Worm (Caenorhabditis elegans) whole organism, L4 larva: ENCODE data around the gene gmap-1.
A peak's percentile ranks its signal among the peaks of the same experiment; 100 is the strongest.

Source experiments
- R02D3.7 ChIP-seq: fragments of 150-350 bp; sonication (generic microtip); optimal IDR thresholded peaks from 3 replicates; lab custom pipeline; 2014; ENCODE audit warnings: missing biosample characterization, missing genetic modification characterization
- T20F7.1 ChIP-seq: fragments of 200-800 bp; sonication (Bioruptor generic); optimal IDR thresholded peaks from 2 replicates; lab custom pipeline; 2018; ENCODE audit warnings: mild to moderate bottlenecking, missing genetic modification characterization, missing compliant biosample characterization
- Y105C5A.15 ChIP-seq: fragments of 200-800 bp; sonication (Bioruptor generic); IDR thresholded peaks from 2 replicates; pipeline ENCODE4 v1.3.6; 2022; ENCODE audit warnings: missing genetic modification characterization, missing compliant biosample characterization
- ZK546.5 ChIP-seq, 2 experiments: sonication (generic microtip); optimal IDR thresholded peaks; 2 replicates each; lab custom pipeline; 2017; ENCODE audit warnings: missing biosample characterization in 2 of 2, missing genetic modification characterization in 2 of 2
- aha-1 ChIP-seq: fragments of 150-350 bp; peaks from one replicate; lab custom pipeline; 2014; ENCODE audit warnings: missing biosample characterization, missing genetic modification characterization
- ama-1 ChIP-seq: fragments of 150-350 bp; optimal IDR thresholded peaks from 2 replicates; lab custom pipeline; 2014; ENCODE audit warnings: inconsistent platforms, mixed read lengths
- arid-1 ChIP-seq: fragments of 200-800 bp; sonication (Bioruptor generic); conservative IDR thresholded peaks from 2 replicates; pipeline ENCODE4 v1.3.6; 2022; ENCODE audit warnings: missing genetic modification reagents, missing genetic modification characterization, missing compliant biosample characterization
- attf-4 ChIP-seq: sonication (generic microtip); optimal IDR thresholded peaks from 3 replicates; lab custom pipeline; 2017; ENCODE audit warnings: missing biosample characterization, missing genetic modification characterization
- ceh-28 ChIP-seq: fragments of 150-350 bp; optimal IDR thresholded peaks from 2 replicates; lab custom pipeline; 2014; ENCODE audit warnings: missing biosample characterization, missing genetic modification reagents, missing genetic modification characterization
- ceh-44 ChIP-seq: fragments of 200-800 bp; sonication (Bioruptor generic); IDR thresholded peaks from 2 replicates; pipeline ENCODE4 v1.3.6; 2022; ENCODE audit warnings: missing genetic modification reagents, missing genetic modification characterization, missing compliant biosample characterization
- daf-16 ChIP-seq, 3 experiments: sonication (generic microtip); optimal IDR thresholded peaks; 2 replicates each; lab custom pipeline; 2016 to 2017; ENCODE audit warnings: missing genetic modification characterization in 3 of 3, missing genetic modification reagents in 3 of 3, mild to moderate bottlenecking in 2 of 3, missing compliant biosample characterization in 2 of 3, missing biosample characterization in 1 of 3, moderate library complexity in 1 of 3
- dmd-8 ChIP-seq: fragments of 200-800 bp; sonication (Bioruptor generic); IDR thresholded peaks from 2 replicates; pipeline ENCODE4 v1.3.6; 2022; ENCODE audit warnings: missing genetic modification characterization, missing compliant biosample characterization
- dpl-1 ChIP-seq: fragments of 150-350 bp; optimal IDR thresholded peaks from 2 replicates; lab custom pipeline; 2014; ENCODE audit warnings: missing biosample characterization, missing genetic modification reagents, missing genetic modification characterization
- dve-1 ChIP-seq: sonication (generic microtip); optimal IDR thresholded peaks from 2 replicates; lab custom pipeline; 2017; ENCODE audit warnings: antibody characterized with exemption, mild to moderate bottlenecking, missing genetic modification characterization, missing compliant biosample characterization; ENCODE audit not compliant: insufficient read depth
- fos-1 ChIP-seq: fragments of 150-350 bp; optimal IDR thresholded peaks from 2 replicates; lab custom pipeline; 2014; ENCODE audit warnings: missing biosample characterization, missing genetic modification characterization
- hlh-11 ChIP-seq: fragments of 200-800 bp; sonication (Bioruptor generic); optimal IDR thresholded peaks from 2 replicates; lab custom pipeline; 2018; ENCODE audit warnings: mild to moderate bottlenecking, missing genetic modification characterization, missing compliant biosample characterization
- lin-15B ChIP-seq: fragments of 150-350 bp; sonication (generic microtip); optimal IDR thresholded peaks from 3 replicates; lab custom pipeline; 2014; ENCODE audit warnings: missing biosample characterization, missing genetic modification characterization
- lin-29 ChIP-seq: fragments of 200-800 bp; sonication (Bioruptor generic); IDR thresholded peaks from 2 replicates; pipeline ENCODE4 v1.3.6; 2022; ENCODE audit warnings: missing genetic modification reagents, missing genetic modification characterization, missing compliant biosample characterization
- lin-39 ChIP-seq: fragments of 150-350 bp; optimal IDR thresholded peaks from 2 replicates; lab custom pipeline; 2014; ENCODE audit warnings: missing biosample characterization, missing genetic modification reagents, missing genetic modification characterization
- madf-5 ChIP-seq, 2 experiments: fragments of 200-800 bp; sonication (Bioruptor generic); IDR thresholded peaks; 2 replicates each; pipeline ENCODE4 v1.3.6; 2022; ENCODE audit warnings: missing compliant biosample characterization in 2 of 2, missing genetic modification characterization in 2 of 2
- madf-9 ChIP-seq: fragments of 200-800 bp; sonication (Bioruptor generic); conservative IDR thresholded peaks from 2 replicates; pipeline ENCODE4 v1.3.6; 2022; ENCODE audit warnings: missing genetic modification reagents, missing genetic modification characterization, missing compliant biosample characterization
- nhr-10 ChIP-seq: fragments of 150-350 bp; optimal IDR thresholded peaks from 2 replicates; lab custom pipeline; 2014; ENCODE audit warnings: missing biosample characterization, missing genetic modification characterization
- nhr-102 ChIP-seq: sonication (generic microtip); optimal IDR thresholded peaks from 2 replicates; lab custom pipeline; 2016; ENCODE audit warnings: mild to moderate bottlenecking, missing genetic modification characterization, moderate library complexity, missing compliant biosample characterization
- nhr-11 ChIP-seq: fragments of 150-350 bp; optimal IDR thresholded peaks from 2 replicates; lab custom pipeline; 2014; ENCODE audit warnings: missing biosample characterization, missing genetic modification characterization
- nhr-237 ChIP-seq: sonication (generic microtip); optimal IDR thresholded peaks from 2 replicates; lab custom pipeline; 2017; ENCODE audit warnings: missing biosample characterization, missing genetic modification characterization
- nhr-25 ChIP-seq: sonication (generic microtip); optimal IDR thresholded peaks from 2 replicates; lab custom pipeline; 2017; ENCODE audit warnings: missing genetic modification characterization, mild to moderate bottlenecking, missing compliant biosample characterization, antibody characterized with exemption, moderate library complexity, borderline replicate concordance; ENCODE audit not compliant: insufficient read depth
- nhr-28 ChIP-seq: fragments of 150-350 bp; optimal IDR thresholded peaks from 2 replicates; lab custom pipeline; 2014; ENCODE audit warnings: missing biosample characterization, missing genetic modification characterization
- nhr-42 ChIP-seq: fragments of 200-800 bp; sonication (Bioruptor generic); IDR thresholded peaks from 2 replicates; pipeline ENCODE4 v1.3.6; 2022; ENCODE audit warnings: missing genetic modification characterization, missing compliant biosample characterization
- nhr-48 ChIP-seq: sonication (generic microtip); optimal IDR thresholded peaks from 2 replicates; lab custom pipeline; 2016; ENCODE audit warnings: mild to moderate bottlenecking, missing genetic modification characterization, missing compliant biosample characterization
- pha-4 ChIP-seq, 2 experiments: fragments of 150-350 bp in 1 of 2; fragments of 200-800 bp in 1 of 2; sonication (Bioruptor generic) in 1 of 2; IDR thresholded peaks in 1 of 2; optimal IDR thresholded peaks in 1 of 2; 2 replicates each; pipeline versions ENCODE4 v1.3.6 to Lab custom; 2014 to 2022; ENCODE audit warnings: missing genetic modification characterization in 2 of 2, missing genetic modification reagents in 2 of 2, missing biosample characterization in 1 of 2, missing compliant biosample characterization in 1 of 2
- pqm-1 ChIP-seq: sonication (generic microtip); optimal IDR thresholded peaks from 2 replicates; lab custom pipeline; 2017; ENCODE audit warnings: missing biosample characterization, missing genetic modification characterization
- saeg-2 ChIP-seq: fragments of 200-800 bp; sonication (Bioruptor generic); IDR thresholded peaks from 2 replicates; pipeline ENCODE4 v1.3.6; 2022; ENCODE audit warnings: missing genetic modification reagents, missing genetic modification characterization, missing compliant biosample characterization
- sdz-12 ChIP-seq: fragments of 200-800 bp; sonication (Bioruptor generic); optimal IDR thresholded peaks from 2 replicates; lab custom pipeline; 2018; ENCODE audit warnings: mild to moderate bottlenecking, missing genetic modification characterization, missing compliant biosample characterization
- spr-3 ChIP-seq: fragments of 200-800 bp; sonication (Bioruptor generic); optimal IDR thresholded peaks from 2 replicates; lab custom pipeline; 2018; ENCODE audit warnings: mild to moderate bottlenecking, missing genetic modification characterization, missing compliant biosample characterization
- tag-97 ChIP-seq: fragments of 200-800 bp; sonication (Bioruptor generic); IDR thresholded peaks from 2 replicates; pipeline ENCODE4 v1.3.6; 2022; ENCODE audit warnings: missing genetic modification characterization, missing compliant biosample characterization
- tra-1 ChIP-seq: fragments of 200-800 bp; sonication (Bioruptor generic); IDR thresholded peaks from 2 replicates; pipeline ENCODE4 v1.3.6; 2022; ENCODE audit warnings: missing genetic modification reagents, missing genetic modification characterization, missing compliant biosample characterization
- unc-130 ChIP-seq: sonication (generic microtip); optimal IDR thresholded peaks from 2 replicates; lab custom pipeline; 2016; ENCODE audit warnings: missing genetic modification reagents, missing genetic modification characterization, missing compliant biosample characterization
- unc-62 ChIP-seq, 3 experiments: fragments of 150-350 bp in 1 of 3; sonication (generic microtip); optimal IDR thresholded peaks in 2 of 3; peaks in 1 of 3; 1 replicate in 1 of 3; 2 replicates in 2 of 3; lab custom pipeline; 2014 to 2017; ENCODE audit warnings: missing biosample characterization in 3 of 3, missing genetic modification characterization in 3 of 3, missing genetic modification reagents in 3 of 3, missing genotype in 1 of 3
- zfp-2 ChIP-seq: sonication (generic microtip); optimal IDR thresholded peaks from 2 replicates; lab custom pipeline; 2016; ENCODE audit warnings: mild to moderate bottlenecking, missing genetic modification characterization, missing compliant biosample characterization
- zip-2 ChIP-seq: fragments of 150-350 bp; optimal IDR thresholded peaks from 2 replicates; lab custom pipeline; 2014; ENCODE audit warnings: missing biosample characterization, missing genetic modification characterization

The gmap-1 gene

ce11 chrX:12935694-12936093, 916 bp upstream of the gmap-1 start:
- TF ChIP-seq Y105C5A.15 (GFP tag; lab: Robert Waterston, UW) (no peak), sdz-12 (GFP tag; lab: Kevin White, UChicago) (no peak), nhr-28 (no peak), tag-97 (GFP tag; lab: Robert Waterston, UW) (no peak), madf-5 (GFP tag; IDR thresholded peaks at IDR 0.05; lab: Robert Waterston, UW) (no peak), R02D3.7 (tag; lab: Kevin White, UChicago) (no peak)
- TF ChIP-seq, all 104 proteins: peak for 0

- TF ChIP-seq fos-1 (no peak), nhr-25 (tag; lab: Kevin White, UChicago) (no peak), madf-5 (GFP tag; IDR thresholded peaks at IDR 0.05; lab: Robert Waterston, UW) (no peak), nhr-102 (no peak), nhr-237 (tag; lab: Kevin White, UChicago) (no peak), unc-130 (GFP tag; lab: Kevin White, UChicago) (no peak), attf-4 (tag; lab: Kevin White, UChicago) (no peak), dmd-8 (GFP tag; lab: Robert Waterston, UW) (no peak), saeg-2 (no peak), spr-3 (no peak), nhr-10 (tag; lab: Kevin White, UChicago) (no peak)
These were observed 4.8 kb downstream of the gmap-1 start, which contains the start of gene C34E7.3 for ce11 chrX:12929961-12930360. TSS of gene C34E7.3 (plus strand) at chrX:12930261.

DNA sequence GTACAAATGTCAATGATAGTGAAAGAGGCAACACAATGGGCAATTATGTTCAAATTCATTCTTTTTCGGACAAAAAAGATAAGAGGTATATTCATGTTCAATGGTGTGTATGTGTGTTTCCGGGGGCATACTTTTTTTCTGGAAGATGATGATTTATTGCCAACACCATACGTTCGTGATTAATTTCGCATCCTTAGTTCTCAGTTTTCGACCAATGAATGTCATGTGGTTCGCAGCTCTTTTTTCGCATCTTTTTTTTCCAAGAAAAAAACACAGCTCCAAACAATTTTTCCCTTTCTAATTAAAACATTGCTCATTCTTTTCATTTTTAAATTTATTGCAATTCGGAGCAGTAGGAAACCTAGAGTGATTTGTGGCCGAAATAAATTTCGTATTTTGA, 6.0 kb downstream of the gmap-1 start:
- peak; percentile 44 for TF ChIP-seq pqm-1 (tag; lab: Kevin White, UChicago)
- TF ChIP-seq nhr-28: peak; percentile 36
- TF ChIP-seq tra-1: no peak

DNA sequence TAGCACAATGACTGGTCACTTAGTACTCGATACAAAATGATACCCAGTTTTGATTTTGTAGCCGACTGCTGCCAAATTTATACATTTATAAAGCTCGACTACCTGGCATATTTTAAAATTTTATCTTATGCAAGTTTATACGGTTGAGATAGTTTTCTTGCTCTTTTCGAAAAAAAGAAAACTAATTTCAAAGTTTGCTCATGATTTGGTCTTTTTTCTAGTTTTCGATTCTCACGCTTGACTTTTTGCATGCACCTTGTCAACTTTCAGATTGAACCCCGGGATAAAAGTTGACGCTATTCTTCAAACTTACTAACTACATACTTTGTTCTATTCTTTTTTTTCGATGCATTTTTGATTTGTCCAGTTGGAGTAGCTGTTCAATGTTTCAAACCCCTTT, 7.8 kb downstream of the gmap-1 start:
- TF ChIP-seq ceh-44 (GFP tag; lab: Robert Waterston, UW) (no peak), nhr-102 (no peak), aha-1 (tag; lab: Kevin White, UChicago) (peak; percentile 53), ceh-28 (tag; lab: Kevin White, UChicago) (no peak), pha-4 (GFP tag; IDR thresholded peaks at IDR 0.05; lab: Robert Waterston, UW) (no peak), pha-4 (tag; optimal IDR thresholded peaks at IDR 0.05; lab: Kevin White, UChicago) (no peak)
- TF ChIP-seq, all 104 proteins: peak for 1

DNA sequence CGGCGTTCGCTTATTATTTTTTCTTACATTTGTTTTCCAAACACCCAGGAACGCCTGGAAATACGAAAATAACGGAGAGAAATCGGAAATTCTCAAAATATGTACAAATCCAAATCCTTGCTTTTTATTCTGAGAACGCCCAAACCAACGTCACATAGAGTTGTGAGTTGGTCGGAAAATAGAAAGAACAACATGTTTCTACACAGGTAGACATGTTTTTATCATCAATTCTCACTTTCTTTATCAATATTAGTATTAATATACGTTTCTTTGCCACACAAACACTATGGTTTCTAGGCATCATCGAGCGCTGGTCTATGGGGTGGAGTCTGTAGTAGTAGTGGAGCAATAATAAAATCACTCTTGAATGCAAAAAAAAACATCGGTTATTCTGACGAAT, 16.3 kb downstream of the gmap-1 start:
- TF ChIP-seq nhr-10 (tag; lab: Kevin White, UChicago) (no peak), aha-1 (tag; lab: Kevin White, UChicago) (peak; percentile 95)

DNA sequence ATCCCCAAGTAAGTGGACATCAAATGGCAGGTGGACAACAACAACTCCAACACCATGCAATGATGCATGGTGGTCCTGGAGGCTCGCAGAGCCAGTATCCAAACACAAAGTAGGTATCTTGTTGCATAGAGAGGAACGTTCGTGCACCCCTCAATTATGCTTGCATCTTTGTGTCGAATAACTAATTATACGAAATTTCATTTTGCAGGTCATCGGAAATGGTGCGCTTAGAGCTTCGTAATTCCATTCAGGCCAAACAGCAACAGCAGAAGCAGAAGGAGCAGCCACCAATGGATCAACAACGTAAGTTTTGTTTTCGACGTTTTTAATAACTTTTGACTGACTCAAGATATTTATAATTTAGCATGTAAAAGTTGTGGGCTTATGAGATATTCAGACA, 18.4 kb downstream of the gmap-1 start:
- peak; percentile 8 for TF ChIP-seq nhr-11 (tag; lab: Kevin White, UChicago)
- TF ChIP-seq hlh-11 (tag; lab: Kevin White, UChicago): no peak
- peak in 1 of 2 experiments; percentile 50 for TF ChIP-seq daf-16 (GFP tag; optimal IDR thresholded peaks at IDR 0.05; lab: Kevin White, UChicago)
- no peak for TF ChIP-seq daf-16 (tag; optimal IDR thresholded peaks at IDR 0.05; lab: Kevin White, UChicago)
- TF ChIP-seq unc-62 (GFP tag; optimal IDR thresholded peaks at IDR 0.05 in 1 of 2; lab: Kevin White, UChicago): peak in 1 of 2 experiments; percentile 41
- TF ChIP-seq unc-62 (tag; optimal IDR thresholded peaks at IDR 0.05; lab: Kevin White, UChicago): no peak

DNA sequence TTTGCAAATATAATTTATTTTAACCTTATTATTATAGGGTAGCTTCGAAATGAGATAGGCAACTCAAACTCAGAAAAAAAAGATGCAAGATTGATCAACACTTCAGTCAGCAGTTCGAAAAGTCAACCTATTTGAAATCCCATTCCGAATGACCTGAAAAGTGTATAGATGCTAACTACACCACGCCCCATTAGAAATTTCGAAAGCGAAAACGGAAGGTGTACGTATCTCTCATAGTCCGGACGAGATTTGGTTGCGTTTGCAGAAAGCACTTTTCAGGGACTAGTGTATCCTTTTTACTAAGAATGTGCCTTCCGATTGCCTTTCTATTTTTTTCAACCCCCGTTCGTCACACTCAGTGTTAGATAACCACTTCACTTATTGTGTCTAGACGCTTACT, 19.1 kb downstream of the gmap-1 start:
- no peak for TF ChIP-seq dpl-1 (GFP tag; lab: Kevin White, UChicago)
- TF ChIP-seq ama-1 (lab: Kevin White, UChicago): no peak
- TF ChIP-seq zfp-2 (tag; lab: Kevin White, UChicago): no peak
- no peak for TF ChIP-seq madf-9 (GFP tag; lab: Robert Waterston, UW)
- no peak for TF ChIP-seq aha-1 (tag; lab: Kevin White, UChicago)
- no peak for TF ChIP-seq ZK546.5 (tag; optimal IDR thresholded peaks at IDR 0.05; lab: Kevin White, UChicago)
- no peak for TF ChIP-seq attf-4 (tag; lab: Kevin White, UChicago)
- TF ChIP-seq nhr-48 (tag; lab: Kevin White, UChicago): no peak
- no peak for TF ChIP-seq nhr-42 (GFP tag; lab: Robert Waterston, UW)
- no peak for TF ChIP-seq zip-2 (tag; lab: Kevin White, UChicago)
- no peak for TF ChIP-seq lin-29 (GFP tag; lab: Robert Waterston, UW)
- no peak for TF ChIP-seq lin-39 (tag; lab: Kevin White, UChicago)
- no peak for TF ChIP-seq lin-15B (tag; lab: Kevin White, UChicago)
- no peak for TF ChIP-seq T20F7.1 (GFP tag; lab: Kevin White, UChicago)
- TF ChIP-seq arid-1 (GFP tag; lab: Robert Waterston, UW): no peak
- no peak for TF ChIP-seq dve-1 (tag; lab: Kevin White, UChicago)
- no peak for TF ChIP-seq nhr-11 (tag; lab: Kevin White, UChicago)
